Worm (Caenorhabditis elegans): ENCODE data around the gene ippk-1.

DNA sequence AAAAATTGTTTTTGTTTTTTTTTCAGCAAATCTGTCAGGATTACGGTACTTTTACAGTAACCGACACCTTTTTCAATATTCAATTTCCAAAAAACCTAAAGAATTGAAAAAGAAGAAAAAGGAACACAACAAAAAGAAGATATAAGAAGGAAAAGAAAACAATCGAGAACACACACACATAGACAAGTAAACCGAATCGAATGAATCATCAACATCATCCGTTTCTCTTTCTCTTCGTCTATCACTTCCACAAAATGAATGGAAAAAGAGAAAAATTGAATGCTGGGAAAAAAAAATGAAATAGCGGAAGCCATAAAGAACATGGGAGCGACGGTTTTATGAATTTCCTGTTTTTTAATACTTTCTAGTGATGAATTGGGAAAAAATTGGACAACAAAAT, 38.7 kb downstream of the ippk-1 start:
- TF ChIP-seq dmd-4 (tag; optimal IDR thresholded peaks at IDR 0.05) (no peak), nhr-23 (tag; optimal IDR thresholded peaks at IDR 0.05) (no peak), peb-1 (tag; optimal IDR thresholded peaks at IDR 0.05) (no peak), mdl-1 (tag; optimal IDR thresholded peaks at IDR 0.05) (no peak), unc-39 (tag; optimal IDR thresholded peaks at IDR 0.05) (no peak), blmp-1 (tag; optimal IDR thresholded peaks at IDR 0.05; ENCODE audit: insufficient read depth) (no peak), ama-1 (optimal IDR thresholded peaks at IDR 0.05) (no peak)

Measured in whole organism, L2 larva.